Worm (Caenorhabditis elegans) whole organism, mixed stage, embryonic: ENCODE data around the gene M28.8.

Source experiments
- elt-1 ChIP-seq: sonication (generic microtip); optimal IDR thresholded peaks from 2 replicates; lab custom pipeline; 2017; ENCODE audit warnings: missing genetic modification characterization, mild to moderate bottlenecking, missing compliant biosample characterization, antibody characterized with exemption, moderate library complexity, borderline replicate concordance; ENCODE audit not compliant: insufficient read depth
- nhr-237 ChIP-seq: fragments of 150-350 bp; optimal IDR thresholded peaks from 2 replicates; lab custom pipeline; 2014; ENCODE audit warnings: missing biosample characterization, missing genetic modification characterization
- pha-4 ChIP-seq: fragments of 150-350 bp; optimal IDR thresholded peaks from 2 replicates; lab custom pipeline; 2018; ENCODE audit warnings: missing biosample characterization, missing genetic modification reagents, missing genetic modification characterization
- unc-39 ChIP-seq: fragments of 150-350 bp; optimal IDR thresholded peaks from 2 replicates; lab custom pipeline; 2014; ENCODE audit warnings: missing biosample characterization, missing genetic modification characterization
- unc-62 ChIP-seq: fragments of 150-350 bp; optimal IDR thresholded peaks from 2 replicates; lab custom pipeline; 2014; ENCODE audit warnings: missing biosample characterization, missing genetic modification reagents, missing genetic modification characterization

DNA sequence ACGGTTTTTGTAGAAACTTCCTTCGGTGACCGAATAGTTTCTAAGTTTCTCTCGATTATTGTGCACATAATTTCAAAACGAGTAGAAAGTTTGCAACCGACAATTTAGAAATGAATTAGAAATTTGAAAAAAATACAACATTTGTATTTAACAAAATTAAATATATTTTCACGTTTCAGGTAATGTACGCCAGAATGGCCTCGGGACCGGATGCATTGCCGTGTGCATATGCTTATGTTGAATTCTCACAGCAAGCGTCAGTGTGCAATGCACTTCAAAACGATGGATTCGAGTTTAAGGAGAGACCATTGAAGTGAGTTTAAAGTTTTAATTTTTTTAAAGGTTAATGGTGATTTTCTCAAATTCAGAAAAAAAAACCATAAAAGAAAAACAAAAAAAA is 32.8 kb downstream of the M28.8 start, which contains the start of gene marc-2:
- TF ChIP-seq unc-62 (GFP tag; lab: Kevin White, UChicago) (no peak), nhr-237 (no peak), unc-39 (tag; lab: Kevin White, UChicago) (no peak), elt-1 (tag; lab: Kevin White, UChicago) (no peak), pha-4 (tag; lab: Kevin White, UChicago) (no peak)
